Fruit fly (Drosophila melanogaster) whole organism, adult: Measurements from ENCODE around the gene CG12991.

Source experiments
- CG12768 ChIP-seq: fragments of 200-800 bp; sonication (Bioruptor generic); optimal IDR thresholded peaks from 2 replicates; lab custom pipeline; 2017; ENCODE audit warnings: missing biosample characterization, missing genetic modification characterization, mild to moderate bottlenecking, moderate library complexity, missing genetic modification reagents
- bab1 ChIP-seq: fragments of 200-800 bp; sonication (Bioruptor generic); optimal IDR thresholded peaks from 3 replicates; lab custom pipeline; 2019; ENCODE audit warnings: missing biosample characterization, mild to moderate bottlenecking, missing genetic modification characterization, moderate library complexity
- cnc ChIP-seq, 2 experiments: fragments of >200 bp; optimal IDR thresholded peaks; 2 replicates each; lab custom pipeline; 2017
- kay ChIP-seq: fragments of 200-800 bp; sonication (Bioruptor generic); peaks from one replicate; lab custom pipeline; 2016; ENCODE audit warnings: missing biosample characterization, missing genetic modification characterization, borderline replicate concordance

DNA sequence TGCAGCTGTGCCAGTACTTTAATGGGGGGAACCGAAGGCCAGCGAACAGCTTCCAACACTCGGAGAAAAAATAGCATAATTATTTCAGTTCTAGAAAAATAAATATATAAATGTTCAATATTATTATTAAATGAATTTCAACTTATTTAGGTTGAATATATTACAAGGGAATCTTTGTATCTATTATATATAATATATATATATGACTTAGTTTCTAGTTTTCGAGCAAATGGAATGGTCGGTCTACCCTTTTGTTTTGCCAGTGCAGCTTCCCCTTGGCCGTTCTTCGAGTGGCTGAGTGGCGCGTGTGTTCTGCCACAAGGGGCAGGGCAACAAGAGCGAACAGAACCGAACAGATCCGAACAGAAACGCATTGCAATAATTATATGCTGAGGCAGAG, 42.4 kb upstream of the CG12991 start:
- TF ChIP-seq CG12768 (no peak), bab1 (GFP tag; lab: Kevin White, UChicago) (no peak), kay (GFP tag; lab: Kevin White, UChicago) (no peak), cnc (optimal IDR thresholded peaks at IDR 0.05; lab: Kevin White, UChicago) (no peak)
